Worm (Caenorhabditis elegans) whole organism, mixed stage, embryonic: ENCODE results near the gene C25E10.7.

Experiments
- M03D4.4 ChIP-seq: sonication (generic microtip); optimal IDR thresholded peaks from 2 replicates; lab custom pipeline; 2017; ENCODE audit warnings: mild to moderate bottlenecking, missing genetic modification characterization, missing compliant biosample characterization
- bed-3 ChIP-seq: fragments of 200-800 bp; sonication (Bioruptor generic); optimal IDR thresholded peaks from 3 replicates; lab custom pipeline; 2018; ENCODE audit warnings: mild to moderate bottlenecking, missing genetic modification characterization, moderate library complexity, missing compliant biosample characterization
- blmp-1 ChIP-seq: fragments of 150-350 bp; optimal IDR thresholded peaks from 2 replicates; lab custom pipeline; 2014; ENCODE audit warnings: missing biosample characterization, missing genetic modification characterization
- ceh-39 ChIP-seq: fragments of 150-350 bp; optimal IDR thresholded peaks from 2 replicates; lab custom pipeline; 2014; ENCODE audit warnings: missing biosample characterization, missing genetic modification characterization
- ceh-43 ChIP-seq: fragments of 200-800 bp; sonication (Bioruptor generic); optimal IDR thresholded peaks from 2 replicates; lab custom pipeline; 2018; ENCODE audit warnings: mild to moderate bottlenecking, missing genetic modification characterization, moderate library complexity, missing compliant biosample characterization
- ceh-83 ChIP-seq: fragments of 200-800 bp; sonication (Bioruptor generic); optimal IDR thresholded peaks from 2 replicates; lab custom pipeline; 2018; ENCODE audit warnings: mild to moderate bottlenecking, missing genetic modification characterization, missing compliant biosample characterization
- ces-1 ChIP-seq: fragments of 150-350 bp; optimal IDR thresholded peaks from 2 replicates; lab custom pipeline; 2014; ENCODE audit warnings: missing biosample characterization, missing genetic modification reagents, missing genetic modification characterization
- cnd-1 ChIP-seq: fragments of 200-800 bp; sonication (Bioruptor generic); optimal IDR thresholded peaks from 2 replicates; lab custom pipeline; 2018; ENCODE audit warnings: mild to moderate bottlenecking, missing genetic modification characterization, missing compliant biosample characterization
- elt-1 ChIP-seq: sonication (generic microtip); optimal IDR thresholded peaks from 2 replicates; lab custom pipeline; 2017; ENCODE audit warnings: missing genetic modification characterization, mild to moderate bottlenecking, missing compliant biosample characterization, antibody characterized with exemption, moderate library complexity, borderline replicate concordance; ENCODE audit not compliant: insufficient read depth
- elt-3 ChIP-seq: fragments of 150-350 bp; optimal IDR thresholded peaks from 2 replicates; lab custom pipeline; 2014; ENCODE audit warnings: missing biosample characterization, missing genetic modification characterization
- flh-1 ChIP-seq: fragments of 200-800 bp; sonication (Bioruptor generic); optimal IDR thresholded peaks from 2 replicates; lab custom pipeline; 2018; ENCODE audit warnings: mild to moderate bottlenecking, missing genetic modification characterization, moderate library complexity, missing compliant biosample characterization
- ham-2 ChIP-seq: fragments of 200-800 bp; sonication (Bioruptor generic); optimal IDR thresholded peaks from 2 replicates; lab custom pipeline; 2018; ENCODE audit warnings: mild to moderate bottlenecking, missing genetic modification characterization, missing compliant biosample characterization
- lin-13 ChIP-seq: fragments of 150-350 bp; optimal IDR thresholded peaks from 2 replicates; lab custom pipeline; 2014; ENCODE audit warnings: missing biosample characterization, missing genetic modification characterization
- lsy-2 ChIP-seq: fragments of 150-350 bp; optimal IDR thresholded peaks from 2 replicates; lab custom pipeline; 2014; ENCODE audit warnings: missing biosample characterization, missing genetic modification characterization
- mep-1 ChIP-seq: fragments of 150-350 bp; optimal IDR thresholded peaks from 2 replicates; lab custom pipeline; 2017; ENCODE audit warnings: missing biosample characterization, missing genetic modification reagents, missing genetic modification characterization, inconsistent platforms
- mls-2 ChIP-seq: sonication (generic microtip); optimal IDR thresholded peaks from 2 replicates; lab custom pipeline; 2016; ENCODE audit warnings: mild to moderate bottlenecking, missing genetic modification characterization, moderate library complexity, missing compliant biosample characterization
- nhr-12 ChIP-seq: fragments of 150-350 bp; optimal IDR thresholded peaks from 2 replicates; lab custom pipeline; 2014; ENCODE audit warnings: missing biosample characterization, missing genetic modification characterization
- nhr-2 ChIP-seq: fragments of 150-350 bp; optimal IDR thresholded peaks from 2 replicates; lab custom pipeline; 2014; ENCODE audit warnings: missing biosample characterization, missing genetic modification characterization
- nhr-237 ChIP-seq: fragments of 150-350 bp; optimal IDR thresholded peaks from 2 replicates; lab custom pipeline; 2014; ENCODE audit warnings: missing biosample characterization, missing genetic modification characterization
- nhr-28 ChIP-seq: fragments of 150-350 bp; optimal IDR thresholded peaks from 2 replicates; lab custom pipeline; 2014; ENCODE audit warnings: missing biosample characterization, missing genetic modification characterization
- nhr-76 ChIP-seq: sonication (generic microtip); optimal IDR thresholded peaks from 2 replicates; lab custom pipeline; 2017; ENCODE audit warnings: missing biosample characterization, missing genetic modification characterization
- pha-4 ChIP-seq: fragments of 150-350 bp; optimal IDR thresholded peaks from 2 replicates; lab custom pipeline; 2018; ENCODE audit warnings: missing biosample characterization, missing genetic modification reagents, missing genetic modification characterization
- snpc-4 ChIP-seq: fragments of 150-350 bp; optimal IDR thresholded peaks from 2 replicates; lab custom pipeline; 2014; ENCODE audit warnings: missing biosample characterization, missing genetic modification characterization
- sptf-1 ChIP-seq: sonication (generic microtip); optimal IDR thresholded peaks from 2 replicates; lab custom pipeline; 2017; ENCODE audit warnings: mild to moderate bottlenecking, missing genetic modification characterization, moderate library complexity, missing compliant biosample characterization
- tbx-8 ChIP-seq: fragments of 200-800 bp; sonication (Bioruptor generic); optimal IDR thresholded peaks from 2 replicates; lab custom pipeline; 2018; ENCODE audit warnings: mild to moderate bottlenecking, missing genetic modification characterization, moderate library complexity, missing compliant biosample characterization
- unc-120 ChIP-seq: sonication (generic microtip); optimal IDR thresholded peaks from 2 replicates; lab custom pipeline; 2017; ENCODE audit warnings: missing genetic modification characterization, missing compliant biosample characterization; ENCODE audit not compliant: poor library complexity, severe bottlenecking
- unc-39 ChIP-seq: fragments of 150-350 bp; optimal IDR thresholded peaks from 2 replicates; lab custom pipeline; 2014; ENCODE audit warnings: missing biosample characterization, missing genetic modification characterization
- unc-62 ChIP-seq: fragments of 150-350 bp; optimal IDR thresholded peaks from 2 replicates; lab custom pipeline; 2014; ENCODE audit warnings: missing biosample characterization, missing genetic modification reagents, missing genetic modification characterization
- zip-8 ChIP-seq: fragments of 150-350 bp; optimal IDR thresholded peaks from 2 replicates; lab custom pipeline; 2014; ENCODE audit warnings: missing biosample characterization, missing genetic modification characterization
- ztf-11 ChIP-seq: fragments of 150-350 bp; optimal IDR thresholded peaks from 2 replicates; lab custom pipeline; 2014; ENCODE audit warnings: missing biosample characterization, missing genetic modification characterization

Gene C25E10.7

ce11 chrV:9053235-9053634 is 2.2 kb upstream of the C25E10.7 start:
- TF ChIP-seq nhr-12 (tag; lab: Kevin White, UChicago) (no peak), sptf-1 (tag; lab: Kevin White, UChicago) (no peak), elt-1 (tag; lab: Kevin White, UChicago) (no peak), unc-120 (tag; lab: Kevin White, UChicago) (no peak), pha-4 (tag; lab: Kevin White, UChicago) (no peak), M03D4.4 (tag; lab: Kevin White, UChicago) (no peak), ceh-43 (GFP tag; lab: Kevin White, UChicago) (no peak), bed-3 (no peak), mls-2 (tag; lab: Kevin White, UChicago) (no peak), snpc-4 (tag; lab: Kevin White, UChicago) (no peak), mep-1 (no peak), nhr-76 (no peak), lin-13 (no peak), ces-1 (GFP tag; lab: Kevin White, UChicago) (no peak), ceh-39 (tag; lab: Kevin White, UChicago) (no peak), ham-2 (GFP tag; lab: Kevin White, UChicago) (no peak), cnd-1 (tag; lab: Kevin White, UChicago) (no peak), nhr-2 (tag; lab: Kevin White, UChicago) (no peak), lsy-2 (tag; lab: Kevin White, UChicago) (no peak)

- TF ChIP-seq nhr-28 (tag; lab: Kevin White, UChicago) = no peak
- TF ChIP-seq ztf-11 (tag; lab: Kevin White, UChicago) = no peak
- TF ChIP-seq mep-1 = no peak
- TF ChIP-seq ces-1 (GFP tag; lab: Kevin White, UChicago) = no peak
- TF ChIP-seq ceh-83 (GFP tag; lab: Kevin White, UChicago) = no peak
- TF ChIP-seq elt-3 (tag; lab: Kevin White, UChicago) = no peak
- TF ChIP-seq sptf-1 (tag; lab: Kevin White, UChicago) = no peak
These were observed 1.7 kb downstream of the C25E10.7 start for ce11 chrV:9049271-9049670.

DNA sequence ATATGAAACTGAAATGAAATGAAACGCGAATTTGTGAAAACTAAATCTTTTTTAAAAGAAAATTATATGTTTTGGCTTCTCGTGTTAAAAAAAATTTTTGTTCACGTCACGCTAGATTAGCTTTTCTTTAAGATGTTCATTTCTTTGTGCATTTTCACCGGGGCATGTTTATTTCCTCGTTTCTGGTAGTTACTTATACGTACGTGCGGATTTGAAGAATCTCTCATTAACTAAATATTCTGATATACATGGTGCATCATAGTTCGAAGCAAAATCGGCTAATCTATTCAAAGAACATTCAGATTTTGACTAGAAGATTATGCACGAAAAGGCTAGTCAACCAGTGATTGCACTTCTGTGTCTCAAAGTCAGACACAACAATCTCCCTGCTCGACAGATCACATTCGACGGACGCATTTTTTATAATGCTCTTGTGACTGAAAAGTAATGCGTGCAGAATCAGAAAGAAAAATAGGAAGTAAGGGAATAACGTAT is 3.4 kb downstream of the C25E10.7 start, which contains the start of gene C25E10.17:
Gene C25E10.17 (minus strand): TSS at position 51 of the 495 bp plus-strand sequence.
- TF ChIP-seq nhr-2 (tag; lab: Kevin White, UChicago) (no peak), cnd-1 (tag; lab: Kevin White, UChicago) (no peak), nhr-237 (no peak), ham-2 (GFP tag; lab: Kevin White, UChicago) (no peak), unc-39 (tag; lab: Kevin White, UChicago) (no peak), mls-2 (tag; lab: Kevin White, UChicago) (no peak), tbx-8 (GFP tag; lab: Kevin White, UChicago) (no peak), elt-1 (tag; lab: Kevin White, UChicago) (no peak), flh-1 (GFP tag; lab: Kevin White, UChicago) (no peak), lin-13 (no peak), ceh-43 (GFP tag; lab: Kevin White, UChicago) (no peak), zip-8 (no peak), unc-120 (tag; lab: Kevin White, UChicago) (no peak), ces-1 (GFP tag; lab: Kevin White, UChicago) (no peak), snpc-4 (tag; lab: Kevin White, UChicago) (no peak), unc-62 (GFP tag; lab: Kevin White, UChicago) (no peak), bed-3 (no peak)

DNA sequence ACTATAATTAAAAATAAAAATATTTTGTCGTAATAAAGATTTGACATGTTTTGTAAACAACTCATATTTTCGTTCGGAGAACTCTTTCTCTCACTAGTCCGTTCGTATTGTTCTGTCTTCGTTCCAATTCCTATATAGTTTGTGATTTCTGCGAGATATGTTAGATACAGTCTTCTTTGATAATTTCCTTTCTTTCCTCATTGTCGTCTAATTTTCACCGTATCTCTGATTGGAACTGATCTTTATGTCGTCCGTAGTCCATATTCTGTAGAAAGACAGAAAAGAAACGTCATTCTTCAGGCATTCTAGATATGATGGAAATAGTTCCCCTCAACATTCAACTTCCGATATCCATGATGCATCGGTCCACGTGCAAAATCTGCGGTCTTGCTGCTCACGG is 6.1 kb downstream of the C25E10.7 start, which contains the start of gene nhr-30:
Gene nhr-30 (plus strand): TSS at position 301 of the 400 bp plus-strand sequence.
- TF ChIP-seq lin-13 (no peak), ceh-43 (GFP tag; lab: Kevin White, UChicago) (no peak), sptf-1 (tag; lab: Kevin White, UChicago) (no peak), tbx-8 (GFP tag; lab: Kevin White, UChicago) (no peak), nhr-237 (no peak), ceh-83 (GFP tag; lab: Kevin White, UChicago) (no peak), nhr-2 (tag; lab: Kevin White, UChicago) (no peak), ham-2 (GFP tag; lab: Kevin White, UChicago) (no peak), mep-1 (no peak), blmp-1 (tag; lab: Kevin White, UChicago) (no peak), unc-120 (tag; lab: Kevin White, UChicago) (no peak)
